Worm (Caenorhabditis elegans): Measurements from ENCODE around the gene enu-3.5.

DNA sequence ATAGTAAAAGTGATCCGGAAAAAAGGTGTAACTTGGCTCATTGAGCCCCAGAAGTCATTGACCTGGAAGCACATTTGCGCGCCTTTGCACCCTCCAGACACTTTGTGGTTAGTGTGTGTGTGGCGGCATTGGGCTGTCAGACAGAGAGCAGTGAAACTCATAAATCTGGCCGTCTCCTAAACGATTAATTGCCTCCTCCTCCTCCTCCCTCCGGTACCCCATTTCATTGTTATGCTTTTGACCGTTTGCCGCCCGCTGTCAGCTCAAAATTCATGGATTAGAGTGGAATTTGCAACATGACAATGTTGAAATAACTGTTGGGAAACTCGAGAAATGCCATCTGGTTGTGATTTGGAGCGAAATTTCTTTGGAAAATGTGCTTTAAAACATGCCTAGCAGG lies 26.1 kb downstream of the enu-3.5 start:
- no peak for TF ChIP-seq elt-2 (tag; optimal IDR thresholded peaks at IDR 0.05)
- TF ChIP-seq hlh-4 (tag; optimal IDR thresholded peaks at IDR 0.05), result no peak
- no peak for TF ChIP-seq hpl-2 (GFP tag; optimal IDR thresholded peaks at IDR 0.05)
- no peak for TF ChIP-seq ceh-82 (tag; optimal IDR thresholded peaks at IDR 0.05)
- no peak for TF ChIP-seq lin-13 (GFP tag; optimal IDR thresholded peaks at IDR 0.05)
- no peak for TF ChIP-seq pag-3 (tag; optimal IDR thresholded peaks at IDR 0.05; ENCODE audit: borderline replicate concordance, insufficient read depth)
- no peak for TF ChIP-seq ztf-11 (tag; optimal IDR thresholded peaks at IDR 0.05)
- no peak for TF ChIP-seq pqm-1 (tag; optimal IDR thresholded peaks at IDR 0.05)
- TF ChIP-seq snpc-4 (tag; optimal IDR thresholded peaks at IDR 0.05), result no peak
- TF ChIP-seq vab-15 (tag; optimal IDR thresholded peaks at IDR 0.05), result no peak
- TF ChIP-seq nhr-12 (tag; optimal IDR thresholded peaks at IDR 0.05), result no peak
- no peak for TF ChIP-seq elt-3 (tag; optimal IDR thresholded peaks at IDR 0.05)

Data from whole organism, L1 larva.